Worm (Caenorhabditis elegans) whole organism, L4 larva: ENCODE measurements around the gene zak-1.
A peak's percentile ranks its signal among the peaks of the same experiment; 100 is the strongest.

ENCODE experiments used
- F44E2.7 ChIP-seq: fragments of 200-800 bp; sonication (Bioruptor generic); IDR thresholded peaks from 2 replicates; pipeline ENCODE4 v2.1.2; 2022; ENCODE audit warnings: missing genetic modification characterization, missing compliant biosample characterization
- R02D3.7 ChIP-seq: fragments of 150-350 bp; sonication (generic microtip); optimal IDR thresholded peaks from 3 replicates; lab custom pipeline; 2014; ENCODE audit warnings: missing biosample characterization, missing genetic modification characterization
- T26A8.4 ChIP-seq: fragments of 200-800 bp; sonication (Bioruptor generic); IDR thresholded peaks from 2 replicates; pipeline ENCODE4 v1.3.6; 2022; ENCODE audit warnings: missing genetic modification characterization, missing compliant biosample characterization
- Y105C5A.15 ChIP-seq: fragments of 200-800 bp; sonication (Bioruptor generic); IDR thresholded peaks from 2 replicates; pipeline ENCODE4 v1.3.6; 2022; ENCODE audit warnings: missing genetic modification characterization, missing compliant biosample characterization
- aha-1 ChIP-seq: fragments of 150-350 bp; peaks from one replicate; lab custom pipeline; 2014; ENCODE audit warnings: missing biosample characterization, missing genetic modification characterization
- ceh-82 ChIP-seq: sonication (generic microtip); optimal IDR thresholded peaks from 2 replicates; lab custom pipeline; 2017; ENCODE audit warnings: missing biosample characterization, missing genetic modification characterization
- daf-12 ChIP-seq: fragments of 150-350 bp; optimal IDR thresholded peaks from 2 replicates; lab custom pipeline; 2014; ENCODE audit warnings: missing biosample characterization, missing genetic modification reagents, missing genetic modification characterization
- dmd-6 ChIP-seq: fragments of 200-800 bp; sonication (Bioruptor generic); IDR thresholded peaks from 2 replicates; pipeline ENCODE4 v1.3.6; 2022; ENCODE audit warnings: missing genetic modification reagents, missing genetic modification characterization, missing compliant biosample characterization
- dmd-9 ChIP-seq: fragments of 200-800 bp; sonication (Bioruptor generic); IDR thresholded peaks from 2 replicates; pipeline ENCODE4 v1.3.6; 2022; ENCODE audit warnings: missing genetic modification reagents, missing genetic modification characterization, missing compliant biosample characterization
- dve-1 ChIP-seq: sonication (generic microtip); optimal IDR thresholded peaks from 2 replicates; lab custom pipeline; 2017; ENCODE audit warnings: antibody characterized with exemption, mild to moderate bottlenecking, missing genetic modification characterization, missing compliant biosample characterization; ENCODE audit not compliant: insufficient read depth
- fos-1 ChIP-seq: fragments of 150-350 bp; optimal IDR thresholded peaks from 2 replicates; lab custom pipeline; 2014; ENCODE audit warnings: missing biosample characterization, missing genetic modification characterization
- hlh-30 ChIP-seq: sonication (generic microtip); optimal IDR thresholded peaks from 2 replicates; lab custom pipeline; 2017; ENCODE audit warnings: antibody characterized with exemption, mild to moderate bottlenecking, missing genetic modification characterization, missing compliant biosample characterization; ENCODE audit not compliant: insufficient read depth
- hmg-1.1 ChIP-seq: fragments of 200-800 bp; sonication (Bioruptor generic); IDR thresholded peaks from 2 replicates; pipeline ENCODE4 v1.3.6; 2022; ENCODE audit warnings: missing genetic modification reagents, missing genetic modification characterization, missing compliant biosample characterization
- jun-1 ChIP-seq: fragments of 150-350 bp; optimal IDR thresholded peaks from 2 replicates; lab custom pipeline; 2014; ENCODE audit warnings: missing biosample characterization, missing genetic modification reagents, missing genetic modification characterization
- lin-29 ChIP-seq: fragments of 200-800 bp; sonication (Bioruptor generic); IDR thresholded peaks from 2 replicates; pipeline ENCODE4 v1.3.6; 2022; ENCODE audit warnings: missing genetic modification reagents, missing genetic modification characterization, missing compliant biosample characterization
- madf-9 ChIP-seq: fragments of 200-800 bp; sonication (Bioruptor generic); conservative IDR thresholded peaks from 2 replicates; pipeline ENCODE4 v1.3.6; 2022; ENCODE audit warnings: missing genetic modification reagents, missing genetic modification characterization, missing compliant biosample characterization
- mdt-29 ChIP-seq: fragments of 200-800 bp; sonication (Bioruptor generic); IDR thresholded peaks from 2 replicates; pipeline ENCODE4 v1.3.6; 2022; ENCODE audit warnings: missing genetic modification reagents, missing genetic modification characterization, missing compliant biosample characterization
- mes-2 ChIP-seq: sonication (generic microtip); optimal IDR thresholded peaks from 2 replicates; lab custom pipeline; 2016; ENCODE audit warnings: missing genotype, mild to moderate bottlenecking, missing genetic modification characterization, missing compliant biosample characterization; ENCODE audit not compliant: poor library complexity, severe bottlenecking
- mxl-2 ChIP-seq: fragments of 200-800 bp; sonication (Bioruptor generic); conservative IDR thresholded peaks from 2 replicates; pipeline ENCODE4 v1.3.6; 2022; ENCODE audit warnings: missing genetic modification reagents, missing genetic modification characterization, missing compliant biosample characterization
- nhr-237 ChIP-seq: sonication (generic microtip); optimal IDR thresholded peaks from 2 replicates; lab custom pipeline; 2017; ENCODE audit warnings: missing biosample characterization, missing genetic modification characterization
- nhr-41 ChIP-seq: fragments of 200-800 bp; sonication (Bioruptor generic); IDR thresholded peaks from 2 replicates; pipeline ENCODE4 v1.3.6; 2022; ENCODE audit warnings: missing genetic modification reagents, missing genetic modification characterization, missing compliant biosample characterization
- nhr-6 ChIP-seq: fragments of 150-350 bp; optimal IDR thresholded peaks from 2 replicates; lab custom pipeline; 2014; ENCODE audit warnings: missing biosample characterization, missing genetic modification characterization
- nhr-76 ChIP-seq: fragments of 150-350 bp; optimal IDR thresholded peaks from 2 replicates; lab custom pipeline; 2014; ENCODE audit warnings: missing biosample characterization, missing genetic modification characterization
- nhr-77 ChIP-seq: fragments of 150-350 bp; optimal IDR thresholded peaks from 2 replicates; lab custom pipeline; 2014; ENCODE audit warnings: missing biosample characterization, missing genetic modification characterization
- pha-4 ChIP-seq, 2 experiments: fragments of 150-350 bp in 1 of 2; fragments of 200-800 bp in 1 of 2; sonication (Bioruptor generic) in 1 of 2; IDR thresholded peaks in 1 of 2; optimal IDR thresholded peaks in 1 of 2; 2 replicates each; pipeline versions ENCODE4 v1.3.6 to Lab custom; 2014 to 2022; ENCODE audit warnings: missing genetic modification characterization in 2 of 2, missing genetic modification reagents in 2 of 2, missing biosample characterization in 1 of 2, missing compliant biosample characterization in 1 of 2
- php-3 ChIP-seq: fragments of 200-800 bp; sonication (Bioruptor generic); IDR thresholded peaks from 2 replicates; pipeline ENCODE4 v1.3.6; 2022; ENCODE audit warnings: missing genetic modification reagents, missing genetic modification characterization, missing compliant biosample characterization
- rbr-2 ChIP-seq: sonication (generic microtip); optimal IDR thresholded peaks from 2 replicates; lab custom pipeline; 2016; ENCODE audit warnings: missing genotype, missing genetic modification characterization, missing compliant biosample characterization
- saeg-2 ChIP-seq: fragments of 200-800 bp; sonication (Bioruptor generic); IDR thresholded peaks from 2 replicates; pipeline ENCODE4 v1.3.6; 2022; ENCODE audit warnings: missing genetic modification reagents, missing genetic modification characterization, missing compliant biosample characterization
- snpc-4 ChIP-seq: fragments of 150-350 bp; optimal IDR thresholded peaks from 2 replicates; lab custom pipeline; 2014; ENCODE audit warnings: missing biosample characterization, missing genetic modification characterization
- spr-1 ChIP-seq: sonication (generic microtip); optimal IDR thresholded peaks from 2 replicates; lab custom pipeline; 2016; ENCODE audit warnings: mild to moderate bottlenecking, missing genetic modification characterization, missing compliant biosample characterization
- tra-1 ChIP-seq: fragments of 200-800 bp; sonication (Bioruptor generic); IDR thresholded peaks from 2 replicates; pipeline ENCODE4 v1.3.6; 2022; ENCODE audit warnings: missing genetic modification reagents, missing genetic modification characterization, missing compliant biosample characterization
- unc-130 ChIP-seq: sonication (generic microtip); optimal IDR thresholded peaks from 2 replicates; lab custom pipeline; 2016; ENCODE audit warnings: missing genetic modification reagents, missing genetic modification characterization, missing compliant biosample characterization
- unc-62 ChIP-seq, 3 experiments: fragments of 150-350 bp in 1 of 3; sonication (generic microtip); optimal IDR thresholded peaks in 2 of 3; peaks in 1 of 3; 1 replicate in 1 of 3; 2 replicates in 2 of 3; lab custom pipeline; 2014 to 2017; ENCODE audit warnings: missing biosample characterization in 3 of 3, missing genetic modification characterization in 3 of 3, missing genetic modification reagents in 3 of 3, missing genotype in 1 of 3
- zfp-3 ChIP-seq: fragments of 200-800 bp; sonication (Bioruptor generic); conservative IDR thresholded peaks from 2 replicates; pipeline ENCODE4 v1.3.6; 2022; ENCODE audit warnings: missing genetic modification reagents, missing genetic modification characterization, missing compliant biosample characterization
- ztf-7 ChIP-seq: fragments of 150-350 bp; optimal IDR thresholded peaks from 2 replicates; lab custom pipeline; 2014; ENCODE audit warnings: missing biosample characterization, missing genetic modification characterization

Gene zak-1

ce11 chrIII:6887574-6887973, 31.0 kb upstream of the zak-1 start (continued):
- TF ChIP-seq tra-1 (GFP tag; lab: Robert Waterston, UW) (peak; percentile 92), hlh-30 (tag; lab: Kevin White, UChicago) (peak; percentile 64), ceh-82 (no peak), T26A8.4 (GFP tag; lab: Robert Waterston, UW) (peak; percentile 82), dmd-6 (peak; percentile 65), mdt-29 (GFP tag; lab: Robert Waterston, UW) (peak; percentile 66; the same call in 1 of the 2 replicates), dve-1 (tag; lab: Kevin White, UChicago) (peak; percentile 60), nhr-77 (tag; lab: Kevin White, UChicago) (no peak), R02D3.7 (tag; lab: Kevin White, UChicago) (peak; percentile 8), lin-29 (GFP tag; lab: Robert Waterston, UW) (0 out of 2 replicates have a peak, but pooled peaks have one; percentile 24), hmg-1.1 (GFP tag; lab: Robert Waterston, UW) (peak; percentile 86), daf-12 (tag; lab: Kevin White, UChicago) (no peak), unc-130 (GFP tag; lab: Kevin White, UChicago) (peak; percentile 51), ztf-7 (peak; percentile 51), nhr-41 (GFP tag; lab: Robert Waterston, UW) (peak; percentile 91), php-3 (GFP tag; lab: Robert Waterston, UW) (peak; percentile 65; the same call in 1 of the 2 replicates), fos-1 (tag; lab: Kevin White, UChicago) (no peak), saeg-2 (GFP tag; lab: Robert Waterston, UW) (0 out of 2 replicates have a peak, but pooled peaks have one; percentile 22), jun-1 (tag; lab: Kevin White, UChicago) (no peak), Y105C5A.15 (0 out of 2 replicates have a peak, but pooled peaks have one; percentile 65), mes-2 (tag; lab: Kevin White, UChicago) (peak; percentile 84), nhr-76 (tag; lab: Kevin White, UChicago) (no peak), nhr-237 (tag; lab: Kevin White, UChicago) (no peak), F44E2.7 (GFP tag; lab: Robert Waterston, UW) (peak; percentile 75; the same call in 1 of the 2 replicates), madf-9 (GFP tag; lab: Robert Waterston, UW) (peak; percentile 87), snpc-4 (tag; lab: Kevin White, UChicago) (peak; percentile 29), mxl-2 (GFP tag; lab: Robert Waterston, UW) (peak; percentile 75; the same call in 1 of the 2 replicates), dmd-9 (peak; percentile 63; the same call in 1 of the 2 replicates), spr-1 (tag; lab: Kevin White, UChicago) (peak; percentile 33), zfp-3 (peak; percentile 51; the same call in 1 of the 2 replicates)

ce11 chrIII:6885889-6886288, 29.3 kb upstream of the zak-1 start:
- TF ChIP-seq rbr-2 (no peak), nhr-237 (tag; lab: Kevin White, UChicago) (no peak), unc-62 (GFP tag; optimal IDR thresholded peaks at IDR 0.05 in 1 of 2; lab: Kevin White, UChicago) (peak in 1 of 2 experiments; percentile 98), unc-62 (tag; optimal IDR thresholded peaks at IDR 0.05; lab: Kevin White, UChicago) (no peak), aha-1 (tag; lab: Kevin White, UChicago) (peak; percentile 1)

- no peak for TF ChIP-seq nhr-6 (tag; lab: Kevin White, UChicago)
- no peak for TF ChIP-seq pha-4 (GFP tag; IDR thresholded peaks at IDR 0.05; lab: Robert Waterston, UW)
- TF ChIP-seq pha-4 (tag; optimal IDR thresholded peaks at IDR 0.05; lab: Kevin White, UChicago), result no peak
- peak in 1 of 2 experiments; percentile 67 for TF ChIP-seq unc-62 (GFP tag; optimal IDR thresholded peaks at IDR 0.05 in 1 of 2; lab: Kevin White, UChicago)
- no peak for TF ChIP-seq unc-62 (tag; optimal IDR thresholded peaks at IDR 0.05; lab: Kevin White, UChicago)
Measured at ce11 chrIII:6884203-6884602, 27.6 kb upstream of the zak-1 start, which contains the start of gene med-2. Gene med-2, plus strand, starts transcription at chrIII:6884503.
